Worm (Caenorhabditis elegans) whole organism, L3 larva: Measurements from ENCODE around the gene ZK185.5.

Experiments
- ceh-28 ChIP-seq: fragments of 150-350 bp; optimal IDR thresholded peaks from 2 replicates; lab custom pipeline; 2014; ENCODE audit warnings: missing biosample characterization, missing genetic modification reagents, missing genetic modification characterization
- ceh-82 ChIP-seq: fragments of 150-350 bp; optimal IDR thresholded peaks from 2 replicates; lab custom pipeline; 2014; ENCODE audit warnings: missing biosample characterization, missing genetic modification characterization
- fkh-10 ChIP-seq: sonication (generic microtip); optimal IDR thresholded peaks from 2 replicates; lab custom pipeline; 2017; ENCODE audit warnings: missing biosample characterization, missing genetic modification reagents, missing genetic modification characterization
- lin-15B ChIP-seq: fragments of 150-350 bp; optimal IDR thresholded peaks from 2 replicates; lab custom pipeline; 2014; ENCODE audit warnings: missing biosample characterization, missing genetic modification characterization
- nfya-1 ChIP-seq: sonication (generic microtip); optimal IDR thresholded peaks from 2 replicates; lab custom pipeline; 2017; ENCODE audit warnings: missing genetic modification characterization, mild to moderate bottlenecking, missing compliant biosample characterization, antibody characterized with exemption, moderate library complexity; ENCODE audit not compliant: insufficient read depth
- nhr-12 ChIP-seq: fragments of 150-350 bp; optimal IDR thresholded peaks from 2 replicates; lab custom pipeline; 2014; ENCODE audit warnings: missing biosample characterization, missing genetic modification characterization
- nhr-237 ChIP-seq: fragments of 150-350 bp; optimal IDR thresholded peaks from 2 replicates; lab custom pipeline; 2014; ENCODE audit warnings: missing biosample characterization, missing genetic modification characterization
- nhr-76 ChIP-seq: fragments of 150-350 bp; sonication (generic microtip); optimal IDR thresholded peaks from 5 replicates; lab custom pipeline; 2014; ENCODE audit warnings: missing biosample characterization, missing genetic modification characterization
- pqm-1 ChIP-seq: fragments of 150-350 bp; optimal IDR thresholded peaks from 2 replicates; lab custom pipeline; 2017; ENCODE audit warnings: missing biosample characterization, missing genetic modification characterization, inconsistent platforms
- skn-1 ChIP-seq: fragments of 150-350 bp; optimal IDR thresholded peaks from 2 replicates; lab custom pipeline; 2014; ENCODE audit warnings: missing biosample characterization, missing genetic modification characterization
- snpc-4 ChIP-seq: fragments of 150-350 bp; optimal IDR thresholded peaks from 2 replicates; lab custom pipeline; 2014; ENCODE audit warnings: missing biosample characterization, missing genetic modification characterization
- ztf-11 ChIP-seq: fragments of 150-350 bp; optimal IDR thresholded peaks from 2 replicates; lab custom pipeline; 2014; ENCODE audit warnings: missing biosample characterization, missing genetic modification characterization

DNA sequence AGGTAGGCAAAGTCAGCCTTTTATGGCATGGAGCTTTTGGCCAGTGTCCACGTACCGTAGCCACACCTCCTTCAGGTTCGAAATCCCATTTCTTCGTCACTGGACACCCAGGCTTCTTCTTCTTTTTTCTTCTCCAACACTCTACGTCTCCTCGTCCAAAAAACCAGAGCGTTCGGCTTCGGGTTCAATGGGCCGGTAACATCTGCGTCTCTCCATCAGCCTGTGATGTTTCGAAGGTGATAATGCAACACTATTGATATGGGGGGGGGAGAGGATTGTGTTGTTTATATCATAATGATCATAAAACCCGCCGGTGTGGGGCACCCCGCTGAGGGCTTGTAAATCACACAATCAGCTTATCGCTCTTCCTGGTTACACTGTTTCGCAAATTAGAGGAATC, 20.8 kb downstream of the ZK185.5 start, which contains the start of gene ZK180.6:
- no peak for TF ChIP-seq lin-15B (tag; lab: Kevin White, UChicago)
- no peak for TF ChIP-seq skn-1 (tag; lab: Kevin White, UChicago)
- no peak for TF ChIP-seq nhr-237 (tag; lab: Kevin White, UChicago)
- no peak for TF ChIP-seq ztf-11 (tag; lab: Kevin White, UChicago)
- no peak for TF ChIP-seq fkh-10 (GFP tag; lab: Kevin White, UChicago)
- TF ChIP-seq snpc-4 (tag; lab: Kevin White, UChicago), result no peak
- no peak for TF ChIP-seq nhr-76 (tag; lab: Kevin White, UChicago)
- no peak for TF ChIP-seq nhr-12
- TF ChIP-seq ceh-28, result no peak
- TF ChIP-seq ceh-82 (tag; lab: Kevin White, UChicago), result no peak
- no peak for TF ChIP-seq nfya-1 (tag; lab: Kevin White, UChicago)
- TF ChIP-seq pqm-1, result no peak
